Worm (Caenorhabditis elegans): ENCODE results near the gene fbxa-99.
"Not testable (repeated sequence)": the region's sequence is repeated elsewhere in the genome, so short reads cannot be mapped to it uniquely, and the experiment has no call there.

The fbxa-99 gene

DNA sequence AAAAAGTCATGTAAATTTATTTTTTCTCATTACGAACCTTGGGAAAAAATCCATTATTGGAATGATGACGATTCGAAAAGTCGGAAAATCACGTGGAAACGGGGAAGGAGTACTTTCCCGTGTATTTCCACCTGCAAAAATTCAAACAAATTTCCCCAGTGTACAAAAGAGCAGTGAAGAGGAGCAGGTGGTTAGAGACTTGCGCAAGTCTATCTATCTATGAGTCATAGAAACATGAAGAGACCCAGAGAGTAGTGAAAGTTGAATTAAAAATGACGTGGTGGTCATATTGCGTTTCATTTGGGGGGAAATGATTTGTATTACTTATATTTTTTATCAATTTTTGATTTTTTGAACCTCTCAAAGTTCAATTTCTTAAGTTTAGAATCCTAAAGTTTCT is 17.8 kb upstream of the fbxa-99 start, which contains the start of gene nhr-50 (continued):
- no peak; the same call in 1 of the 2 replicates for TF ChIP-seq isw-1 (GFP tag; IDR thresholded peaks at IDR 0.05)
- TF ChIP-seq xbp-1 (tag; optimal IDR thresholded peaks at IDR 0.05) = peak; percentile 17
- TF ChIP-seq dsc-1 (tag; optimal IDR thresholded peaks at IDR 0.05) = no peak
- no peak for TF ChIP-seq lin-13 (GFP tag; optimal IDR thresholded peaks at IDR 0.05)
- peak; percentile 28 to 36 for TF ChIP-seq efl-1 (optimal IDR thresholded peaks at IDR 0.05)
- peak; percentile 15 to 95 for TF ChIP-seq efl-1 (GFP tag; optimal IDR thresholded peaks at IDR 0.05 in 1 of 2)
- TF ChIP-seq grh-1 (GFP tag; IDR thresholded peaks at IDR 0.05) = no peak
- no peak for TF ChIP-seq zag-1 (tag; optimal IDR thresholded peaks at IDR 0.05)
- TF ChIP-seq aly-2 (tag; optimal IDR thresholded peaks at IDR 0.05) = no peak
- TF ChIP-seq mef-2 (tag; optimal IDR thresholded peaks at IDR 0.05) = no peak
- TF ChIP-seq zip-4 (GFP tag; optimal IDR thresholded peaks at IDR 0.05) = no peak
- TF ChIP-seq C04F5.9 (tag; optimal IDR thresholded peaks at IDR 0.05) = no peak

DNA sequence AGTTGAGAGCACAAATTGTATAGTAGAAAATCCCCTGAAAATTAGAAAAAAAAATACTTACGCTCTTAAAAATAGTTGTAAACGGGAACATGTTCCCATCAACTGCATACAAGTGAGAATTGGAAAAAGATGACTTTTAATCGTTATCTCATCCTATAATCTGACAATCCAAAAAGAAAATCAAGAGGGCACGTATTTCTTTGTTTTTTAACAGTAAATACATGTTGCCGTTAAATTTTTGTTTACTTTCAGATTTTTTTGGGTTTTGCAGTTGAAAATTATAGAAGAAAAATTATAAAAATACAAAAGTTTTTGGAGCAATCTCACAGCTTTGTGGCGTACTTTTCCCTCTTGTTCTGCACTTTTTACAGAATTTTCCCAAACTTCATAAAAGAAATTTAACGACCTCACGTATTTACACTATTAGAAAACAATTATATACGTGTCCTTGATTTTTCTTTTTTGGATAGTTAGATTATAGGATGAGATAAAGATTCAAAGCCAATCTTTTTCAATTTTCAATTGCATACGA is 14.1 kb upstream of the fbxa-99 start, which contains the start of the genes C06C6.9 and C06C6.8:
C06C6.9 (minus strand) TSS at position 101 of the 532 bp plus-strand sequence.
C06C6.8 (plus strand) TSS at position 482 of the 532 bp plus-strand sequence.
- TF ChIP-seq efl-1 (optimal IDR thresholded peaks at IDR 0.05) (no peak), efl-1 (GFP tag; optimal IDR thresholded peaks at IDR 0.05 in 1 of 2) (peak in 1 of 2 experiments; percentile 70), hlh-17 (GFP tag; optimal IDR thresholded peaks at IDR 0.05; ENCODE audit: borderline replicate concordance) (no peak)

DNA sequence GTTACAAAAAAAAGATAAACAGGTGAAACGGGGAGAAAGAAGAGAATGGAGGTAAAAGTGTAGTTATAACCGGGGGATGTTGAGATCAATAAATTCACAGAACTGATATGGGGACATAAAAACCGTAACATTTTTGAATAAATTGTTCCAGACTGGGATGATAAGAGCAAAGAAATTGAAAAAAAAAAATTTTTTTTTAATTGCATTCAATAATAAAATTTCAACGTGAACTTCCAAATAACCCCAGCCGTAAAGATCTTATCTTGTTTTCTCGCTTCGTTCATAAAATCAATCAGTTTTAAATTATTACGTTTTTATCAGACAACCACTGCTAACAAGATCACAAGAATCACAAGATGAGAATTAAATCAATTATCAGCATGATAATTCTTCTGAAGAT is 9.2 kb upstream of the fbxa-99 start, which contains the start of gene C06C6.7:
C06C6.7 (plus strand) TSS at position 301 of the 400 bp plus-strand sequence.
- TF ChIP-seq ztf-4 (tag; optimal IDR thresholded peaks at IDR 0.05); ama-1 (optimal IDR thresholded peaks at IDR 0.05); blmp-1 (tag; optimal IDR thresholded peaks at IDR 0.05): not testable (repeated sequence)

DNA sequence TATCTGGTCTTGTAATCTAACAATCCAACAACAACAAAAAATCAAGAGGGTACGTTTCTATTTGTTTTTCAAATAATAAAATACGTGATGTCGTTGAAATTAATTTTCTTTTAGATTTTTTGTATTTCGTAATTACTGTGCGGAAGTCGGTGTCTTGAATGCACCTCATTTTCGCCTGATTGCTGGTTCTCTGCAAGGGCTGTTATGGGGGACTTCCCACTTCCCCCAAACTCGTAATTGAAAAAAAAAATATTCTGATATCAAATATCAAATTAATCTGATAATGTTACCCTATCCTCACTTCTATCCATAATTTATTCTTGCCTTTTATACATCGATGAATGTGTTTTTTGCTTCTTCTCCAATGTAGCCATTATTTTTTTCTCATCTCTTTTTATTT is 5.4 kb upstream of the fbxa-99 start, which contains the start of gene F36G9.15:
F36G9.15 (minus strand) TSS at position 101 of the 400 bp plus-strand sequence.
- TF ChIP-seq nhr-71 (tag; optimal IDR thresholded peaks at IDR 0.05) (no peak), snu-23 (GFP tag; optimal IDR thresholded peaks at IDR 0.05) (no peak), ama-1 (optimal IDR thresholded peaks at IDR 0.05) (no peak), unc-86 (tag; optimal IDR thresholded peaks at IDR 0.05) (no peak), fkh-8 (tag; optimal IDR thresholded peaks at IDR 0.05) (no peak), mdl-1 (tag; optimal IDR thresholded peaks at IDR 0.05) (no peak)

DNA sequence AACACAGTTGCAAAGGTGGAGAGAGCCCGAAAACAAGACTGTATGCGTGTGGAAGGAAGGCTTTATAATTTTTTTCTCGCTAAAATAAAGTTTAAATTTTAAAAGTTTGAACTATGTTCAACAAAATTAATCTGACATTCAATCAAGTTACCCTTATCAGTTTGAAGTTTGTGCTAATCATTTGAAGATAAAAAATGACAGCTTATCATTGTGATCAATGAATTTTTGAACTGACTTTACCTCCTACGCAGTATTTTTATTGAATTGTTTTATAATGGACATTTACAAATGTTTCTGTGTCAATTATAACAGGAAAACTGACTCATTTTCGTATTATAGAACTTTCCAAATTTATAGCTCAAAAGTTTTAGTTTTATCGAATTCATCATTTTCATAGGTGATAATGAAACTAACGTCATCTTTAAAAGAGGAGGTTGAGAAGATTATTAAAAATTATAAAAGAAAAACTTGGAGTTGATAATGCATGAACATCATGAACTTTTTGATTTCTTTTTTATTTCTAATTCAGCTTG is 4.4 kb downstream of the fbxa-99 start, which contains the start of gene oac-20:
oac-20 (plus strand) TSS at position 483 of the 533 bp plus-strand sequence.
- TF ChIP-seq elt-2 (tag; optimal IDR thresholded peaks at IDR 0.05) = peak; percentile 84
- TF ChIP-seq C34B4.2 (tag; optimal IDR thresholded peaks at IDR 0.05) = no peak

DNA sequence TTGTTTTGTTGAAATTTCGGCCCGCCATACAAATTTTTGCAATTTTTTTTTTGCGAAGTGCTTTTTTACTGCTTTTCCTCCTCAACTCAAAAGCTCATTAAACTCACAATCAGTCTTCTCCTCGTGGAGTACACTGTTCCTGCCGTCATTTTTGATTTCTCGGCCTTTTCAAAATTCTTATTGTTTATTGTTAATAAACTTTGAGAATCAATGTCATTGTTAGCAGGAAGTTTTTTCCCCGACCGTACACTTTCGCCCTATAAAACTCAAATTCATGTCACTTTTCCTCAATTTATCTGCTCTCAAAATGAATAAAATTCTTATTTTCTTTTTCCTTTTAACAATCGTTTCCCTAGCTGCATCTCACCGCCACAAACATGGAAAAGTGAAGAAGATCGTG is 6.8 kb downstream of the fbxa-99 start, which contains the start of gene clec-232:
clec-232 (plus strand) TSS at position 301 of the 400 bp plus-strand sequence.
- TF ChIP-seq ama-1 (optimal IDR thresholded peaks at IDR 0.05) (no peak), skn-1 (tag; optimal IDR thresholded peaks at IDR 0.05) (no peak), nhr-76 (tag; optimal IDR thresholded peaks at IDR 0.05) (no peak), egl-27 (tag; optimal IDR thresholded peaks at IDR 0.05) (no peak), grh-1 (GFP tag; IDR thresholded peaks at IDR 0.05) (no peak), egl-13 (tag; optimal IDR thresholded peaks at IDR 0.05) (no peak), nhr-71 (tag; optimal IDR thresholded peaks at IDR 0.05) (no peak), aly-2 (tag; optimal IDR thresholded peaks at IDR 0.05) (no peak), mab-9 (GFP tag; IDR thresholded peaks at IDR 0.05) (no peak), irx-1 (tag; optimal IDR thresholded peaks at IDR 0.05) (no peak), nhr-12 (tag; optimal IDR thresholded peaks at IDR 0.05) (no peak), ceh-90 (tag; optimal IDR thresholded peaks at IDR 0.05) (no peak), vab-15 (tag; optimal IDR thresholded peaks at IDR 0.05) (no peak), snu-23 (GFP tag; optimal IDR thresholded peaks at IDR 0.05) (no peak), alr-1 (tag; optimal IDR thresholded peaks at IDR 0.05; ENCODE audit: borderline replicate concordance) (no peak)
